Worm (Caenorhabditis elegans) whole organism, early embryonic: ENCODE results near the gene F46E10.18.

Experiments used
- aly-1 ChIP-seq: sonication (generic microtip); optimal IDR thresholded peaks from 2 replicates; lab custom pipeline; 2016; ENCODE audit warnings: missing genetic modification characterization, missing compliant biosample characterization
- ama-1 ChIP-seq: fragments of 150-350 bp; optimal IDR thresholded peaks from 2 replicates; lab custom pipeline; 2014
- ceh-36 ChIP-seq: sonication (generic microtip); optimal IDR thresholded peaks from 2 replicates; lab custom pipeline; 2016; ENCODE audit warnings: missing genetic modification characterization, inconsistent platforms, missing compliant biosample characterization
- ets-7 ChIP-seq: sonication (generic microtip); optimal IDR thresholded peaks from 2 replicates; lab custom pipeline; 2016; ENCODE audit warnings: missing genotype, missing genetic modification characterization, missing compliant biosample characterization
- flt-1 ChIP-seq: fragments of 200-800 bp; sonication (Bioruptor generic); IDR thresholded peaks from 2 replicates; pipeline ENCODE4 v1.3.6; 2022; ENCODE audit warnings: missing genetic modification characterization, missing compliant biosample characterization
- hmg-4 ChIP-seq: fragments of 200-800 bp; sonication (Bioruptor generic); optimal IDR thresholded peaks from 2 replicates; lab custom pipeline; 2018; ENCODE audit warnings: mild to moderate bottlenecking, missing genetic modification characterization, missing compliant biosample characterization
- hnd-1 ChIP-seq: sonication (generic microtip); optimal IDR thresholded peaks from 2 replicates; lab custom pipeline; 2016; ENCODE audit warnings: missing genetic modification characterization, missing compliant biosample characterization
- pes-1 ChIP-seq: fragments of 200-800 bp; sonication (Bioruptor generic); IDR thresholded peaks from 2 replicates; pipeline ENCODE4 v1.3.6; 2022; ENCODE audit warnings: missing genetic modification reagents, missing genetic modification characterization, missing compliant biosample characterization
- tbx-37 ChIP-seq: fragments of 200-800 bp; sonication (Bioruptor generic); conservative IDR thresholded peaks from 2 replicates; pipeline ENCODE4 v1.3.6; 2022; ENCODE audit warnings: missing genetic modification reagents, missing genetic modification characterization, missing compliant biosample characterization

DNA sequence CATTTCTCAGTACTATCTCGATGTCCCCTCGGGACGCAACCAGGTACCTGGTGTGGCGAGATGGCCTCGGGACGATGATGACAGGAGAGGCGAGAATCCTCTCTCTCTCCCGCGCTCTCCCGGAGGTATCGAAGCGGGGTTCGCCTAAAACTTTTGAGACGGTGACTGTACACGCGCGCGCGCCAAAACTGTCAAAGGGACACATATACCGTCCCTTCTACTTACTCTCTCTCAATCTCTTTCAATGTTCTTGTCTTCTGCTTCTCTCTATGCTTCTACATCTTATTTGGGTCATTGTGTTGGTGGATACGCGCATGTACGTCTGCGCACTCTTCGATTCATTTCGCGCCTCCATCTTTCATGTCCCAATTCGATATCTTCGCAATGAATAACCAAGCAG is 21.0 kb downstream of the F46E10.18 start:
- no peak for TF ChIP-seq ama-1 (lab: Kevin White, UChicago)
- TF ChIP-seq hnd-1 (tag; lab: Kevin White, UChicago), result no peak
- TF ChIP-seq flt-1 (GFP tag; lab: Robert Waterston, UW), result no peak
- no peak for TF ChIP-seq ets-7 (tag; lab: Kevin White, UChicago)
- TF ChIP-seq hmg-4, result peak; percentile 11
- TF ChIP-seq ceh-36, result no peak
- TF ChIP-seq tbx-37 (GFP tag; lab: Robert Waterston, UW), result no peak
- no peak for TF ChIP-seq pes-1
- TF ChIP-seq aly-1 (tag; lab: Kevin White, UChicago), result no peak
